Fruit fly (Drosophila melanogaster) whole organism, embryonic: ENCODE data around the gene Eig71Ed.

Source experiments
- Dref ChIP-seq: fragments of 200-800 bp; sonication (Bioruptor generic); IDR thresholded peaks from 2 replicates; pipeline ENCODE4 v1.3.6; 2022; ENCODE audit warnings: missing biosample characterization, missing genetic modification characterization
- br ChIP-seq: fragments of >200 bp; optimal IDR thresholded peaks from 2 replicates; lab custom pipeline; 2017
- row ChIP-seq: fragments of 200-800 bp; sonication (Bioruptor generic); IDR thresholded peaks from 3 replicates; pipeline ENCODE4 v1.3.6; 2022; ENCODE audit warnings: missing biosample characterization, missing genetic modification characterization

dm6 chr3L:15664199-15664794 is 12.0 kb downstream of the Eig71Ed start:
- TF ChIP-seq row (no peak), Dref (GFP tag; lab: Robert Waterston, UW) (no peak), br (lab: Kevin White, UChicago) (no peak)
